Worm (Caenorhabditis elegans) whole organism, L3 larva: ENCODE results near the gene egas-2.

ENCODE experiments used
- lin-15B ChIP-seq: fragments of 150-350 bp; optimal IDR thresholded peaks from 2 replicates; lab custom pipeline; 2014; ENCODE audit warnings: missing biosample characterization, missing genetic modification characterization
- nhr-12 ChIP-seq: fragments of 150-350 bp; optimal IDR thresholded peaks from 2 replicates; lab custom pipeline; 2014; ENCODE audit warnings: missing biosample characterization, missing genetic modification characterization

ce11 chrV:18705319-18706062 is 55.3 kb downstream of the egas-2 start:
- TF ChIP-seq nhr-12 (tag; lab: Kevin White, UChicago) (no peak), lin-15B (no peak)
